Worm (Caenorhabditis elegans) whole organism, L4/young adult: Measurements from ENCODE around the gene F38A5.22.

ENCODE experiments used
- W03F9.2 ChIP-seq: fragments of 150-350 bp; optimal IDR thresholded peaks from 2 replicates; lab custom pipeline; 2014; ENCODE audit warnings: missing biosample characterization, missing genetic modification characterization
- dao-5 ChIP-seq: sonication (generic microtip); optimal IDR thresholded peaks from 2 replicates; lab custom pipeline; 2016; ENCODE audit warnings: missing genotype, missing genetic modification characterization, moderate library complexity, missing compliant biosample characterization
- him-1 ChIP-seq: sonication (generic microtip); optimal IDR thresholded peaks from 2 replicates; lab custom pipeline; 2016; ENCODE audit warnings: missing genotype, missing genetic modification reagents, missing genetic modification characterization, missing compliant biosample characterization

ce11 chrIV:6588080-6588613, 7.6 kb downstream of the F38A5.22 start:
- TF ChIP-seq W03F9.2 (tag; lab: Kevin White, UChicago) (no peak), him-1 (tag; lab: Kevin White, UChicago) (no peak), dao-5 (no peak)
